Worm (Caenorhabditis elegans): ENCODE results near the gene Y24D9A.7.
A peak's percentile ranks its signal among the peaks of the same experiment; 100 is the strongest.

Gene Y24D9A.7

DNA sequence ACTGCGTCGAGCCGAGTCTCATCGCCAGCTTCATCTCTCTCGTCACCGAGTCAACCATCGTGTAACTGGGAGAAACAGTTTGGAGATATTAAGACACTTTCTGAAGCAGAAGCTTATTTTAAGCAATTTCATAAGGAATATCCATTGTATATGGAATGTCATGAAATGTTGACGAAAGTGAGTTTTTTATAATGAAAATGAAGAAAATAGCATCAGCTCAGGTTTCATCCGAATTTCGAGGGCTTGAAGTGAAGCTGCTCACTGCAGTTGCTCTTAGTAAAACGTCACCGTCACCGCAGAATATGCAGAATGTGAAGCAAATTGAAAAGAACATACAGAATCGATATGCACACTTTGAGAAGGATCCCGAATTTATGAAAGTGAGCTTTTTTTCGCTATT, 8.1 kb upstream of the Y24D9A.7 start:
- no peak for TF ChIP-seq pax-1 (tag; optimal IDR thresholded peaks at IDR 0.05)

DNA sequence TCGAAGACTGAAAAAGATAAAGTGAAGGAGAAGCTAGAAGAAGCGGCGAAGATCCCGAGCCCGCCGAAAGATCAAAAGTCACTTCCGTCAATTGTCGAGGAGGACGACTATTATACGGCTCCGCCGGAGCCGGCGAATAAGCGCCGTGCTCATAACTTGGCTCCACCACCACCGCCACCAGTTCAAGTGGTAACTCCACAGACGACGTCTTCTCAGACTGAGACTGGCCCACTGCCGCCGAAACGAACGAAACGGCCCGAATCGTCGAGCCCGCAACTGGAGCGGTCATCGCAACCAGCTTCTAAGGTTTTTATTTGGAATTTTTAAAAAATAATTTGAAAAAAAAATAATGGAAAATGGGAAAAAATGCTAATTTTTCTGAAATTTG, 7.0 kb upstream of the Y24D9A.7 start:
- no peak for TF ChIP-seq ceh-30 (tag; optimal IDR thresholded peaks at IDR 0.05)
- TF ChIP-seq ceh-19 (GFP tag; optimal IDR thresholded peaks at IDR 0.05), result no peak
- no peak for TF ChIP-seq C08G9.2 (tag; optimal IDR thresholded peaks at IDR 0.05)
- TF ChIP-seq lim-6 (tag; optimal IDR thresholded peaks at IDR 0.05), result no peak
- no peak for TF ChIP-seq C38D4.7 (GFP tag; optimal IDR thresholded peaks at IDR 0.05)
- TF ChIP-seq pha-2 (tag; optimal IDR thresholded peaks at IDR 0.05), result no peak
- TF ChIP-seq ceh-34 (tag; optimal IDR thresholded peaks at IDR 0.05), result no peak
- no peak for TF ChIP-seq tbx-7 (tag; optimal IDR thresholded peaks at IDR 0.05)
- TF ChIP-seq syd-9 (tag; optimal IDR thresholded peaks at IDR 0.05), result no peak
- no peak for TF ChIP-seq hlh-13 (GFP tag; optimal IDR thresholded peaks at IDR 0.05)
- no peak for TF ChIP-seq eyg-1 (tag; optimal IDR thresholded peaks at IDR 0.05)
- no peak for TF ChIP-seq mec-3 (tag; optimal IDR thresholded peaks at IDR 0.05; ENCODE audit: borderline replicate concordance)
- TF ChIP-seq elt-2 (tag; optimal IDR thresholded peaks at IDR 0.05), result no peak
- TF ChIP-seq pag-3 (tag; optimal IDR thresholded peaks at IDR 0.05; ENCODE audit: borderline replicate concordance), result no peak
- TF ChIP-seq che-1 (tag; optimal IDR thresholded peaks at IDR 0.05), result no peak
- TF ChIP-seq gmeb-2 (tag; optimal IDR thresholded peaks at IDR 0.05), result no peak
- TF ChIP-seq pat-9 (tag; optimal IDR thresholded peaks at IDR 0.05), result no peak
- no peak for TF ChIP-seq ref-2 (tag; optimal IDR thresholded peaks at IDR 0.05)

DNA sequence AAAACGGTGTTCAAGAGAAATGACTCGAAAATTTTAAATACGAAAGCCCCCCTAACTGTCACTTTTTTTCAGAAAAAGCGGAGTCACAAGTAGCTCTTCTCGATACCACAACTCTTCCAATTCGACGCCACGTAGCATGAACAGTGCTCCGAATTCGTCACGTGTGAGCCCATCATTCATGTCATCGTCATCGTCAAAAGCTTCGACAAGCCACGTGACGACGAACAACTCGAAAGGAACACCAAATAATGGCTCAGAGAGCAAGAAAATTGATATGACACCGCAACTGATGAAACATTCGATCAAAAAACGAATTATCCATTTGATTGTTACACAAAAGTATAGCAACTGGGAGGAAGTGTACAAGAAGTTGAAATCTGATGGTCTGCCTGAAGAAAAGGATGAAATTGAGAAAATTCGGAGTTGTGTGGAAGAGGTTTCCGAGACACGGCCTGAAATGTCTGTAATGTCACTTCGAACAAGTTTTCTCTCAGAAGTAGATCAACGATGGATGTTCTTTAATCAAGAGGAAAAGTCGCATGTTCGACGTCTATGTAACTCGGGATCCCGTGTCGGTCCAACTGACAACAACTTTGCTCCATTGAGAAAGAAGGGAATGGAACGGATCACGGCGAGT, 6.5 kb upstream of the Y24D9A.7 start:
- no peak for TF ChIP-seq ceh-6 (GFP tag; optimal IDR thresholded peaks at IDR 0.05)
- peak; percentile 0 for TF ChIP-seq ref-2 (tag; optimal IDR thresholded peaks at IDR 0.05)

DNA sequence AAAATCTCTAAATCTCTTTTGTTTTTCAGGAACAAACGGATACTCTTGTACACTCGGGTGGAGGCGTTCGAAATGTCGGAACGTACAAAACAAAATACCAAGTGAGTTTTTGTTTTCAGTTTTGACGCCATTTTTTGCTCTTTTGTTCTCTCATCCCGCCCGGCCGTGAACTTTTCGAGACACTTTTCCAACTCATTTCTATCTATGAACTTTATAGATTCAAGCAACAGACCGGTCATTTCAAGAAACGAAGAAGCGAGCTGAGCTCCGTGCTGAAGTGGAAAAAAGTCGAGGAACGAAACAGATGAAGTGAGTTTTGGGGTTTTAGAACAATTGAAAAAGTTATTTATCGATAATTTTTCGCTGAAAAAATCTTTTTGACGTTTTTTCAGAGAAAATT, 5.6 kb upstream of the Y24D9A.7 start:
- TF ChIP-seq lin-11 (tag; optimal IDR thresholded peaks at IDR 0.05) (no peak), fax-1 (tag; optimal IDR thresholded peaks at IDR 0.05) (no peak), syd-9 (tag; optimal IDR thresholded peaks at IDR 0.05) (no peak), ztf-16 (tag; optimal IDR thresholded peaks at IDR 0.05) (no peak), ref-2 (tag; optimal IDR thresholded peaks at IDR 0.05) (no peak), unc-86 (tag; optimal IDR thresholded peaks at IDR 0.05) (no peak), ceh-18 (tag; optimal IDR thresholded peaks at IDR 0.05) (no peak), sdc-2 (tag; optimal IDR thresholded peaks at IDR 0.05) (no peak), ceh-45 (GFP tag; IDR thresholded peaks at IDR 0.05) (no peak), dve-1 (tag; optimal IDR thresholded peaks at IDR 0.05) (no peak), pqm-1 (tag; optimal IDR thresholded peaks at IDR 0.05) (no peak), eyg-1 (tag; optimal IDR thresholded peaks at IDR 0.05) (no peak), pag-3 (tag; optimal IDR thresholded peaks at IDR 0.05; ENCODE audit: borderline replicate concordance) (no peak), ttx-3 (tag; optimal IDR thresholded peaks at IDR 0.05) (no peak), ceh-14 (tag; optimal IDR thresholded peaks at IDR 0.05) (no peak), K09A11.1 (tag; optimal IDR thresholded peaks at IDR 0.05; ENCODE audit: insufficient read depth) (no peak), pha-2 (tag; optimal IDR thresholded peaks at IDR 0.05) (no peak), hlh-8 (tag; optimal IDR thresholded peaks at IDR 0.05) (no peak), hlh-30 (tag; optimal IDR thresholded peaks at IDR 0.05; ENCODE audit: insufficient read depth) (no peak)

DNA sequence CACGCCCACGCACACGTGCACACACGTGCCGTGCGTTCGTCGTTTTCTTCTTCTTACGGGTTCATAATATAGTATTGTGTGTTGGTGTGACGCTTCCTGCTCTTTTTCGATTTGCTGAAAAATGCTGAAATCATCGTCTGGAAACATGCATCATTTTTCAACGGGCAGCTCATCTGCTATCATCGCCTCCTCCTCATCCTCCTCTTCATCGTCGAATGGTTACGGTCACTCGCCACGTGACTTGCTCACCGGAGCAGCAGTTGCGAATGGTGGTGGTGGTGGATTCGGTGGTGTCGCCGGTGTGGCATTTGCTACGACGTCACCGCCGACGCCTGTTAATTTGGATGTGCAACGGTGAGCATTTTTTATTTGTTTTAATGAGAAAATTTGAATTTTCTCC, 3.7 kb upstream of the Y24D9A.7 start:
- no peak for TF ChIP-seq fkh-10 (GFP tag; optimal IDR thresholded peaks at IDR 0.05)
- TF ChIP-seq hlh-30 (tag; optimal IDR thresholded peaks at IDR 0.05; ENCODE audit: insufficient read depth), result peak; percentile 45
